Worm (Caenorhabditis elegans): ENCODE data around the gene F54E7.9.

Gene F54E7.9

DNA sequence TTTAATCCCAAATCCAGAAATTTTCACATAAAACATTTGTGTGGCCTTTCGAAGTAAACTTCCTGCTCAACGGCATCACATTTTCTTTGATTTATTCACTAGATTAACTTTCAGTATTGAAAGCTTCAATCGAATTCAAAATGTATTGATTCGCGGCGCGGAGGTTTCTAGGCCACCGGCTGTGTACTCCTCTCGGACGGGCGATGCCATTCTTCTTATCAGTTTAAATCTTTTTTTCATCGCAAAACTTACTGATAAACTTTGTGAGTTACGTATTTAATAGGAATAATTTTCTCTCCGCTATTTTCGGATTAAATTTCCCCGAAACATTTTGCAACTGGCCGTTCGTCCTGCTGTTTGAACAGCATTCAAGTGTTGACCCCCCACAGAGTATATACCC lies 44.2 kb upstream of the F54E7.9 start (continued):
- TF ChIP-seq nhr-11 (tag; optimal IDR thresholded peaks at IDR 0.05) (no peak), T23F11.4 (GFP tag; optimal IDR thresholded peaks at IDR 0.05) (no peak), pha-4 (tag; optimal IDR thresholded peaks at IDR 0.05) (no peak), hlh-13 (GFP tag; optimal IDR thresholded peaks at IDR 0.05) (no peak), Y22D7AL.16 (tag; optimal IDR thresholded peaks at IDR 0.05) (no peak), ceh-18 (tag; optimal IDR thresholded peaks at IDR 0.05) (no peak), ceh-9 (tag; optimal IDR thresholded peaks at IDR 0.05) (no peak), madf-2 (tag; optimal IDR thresholded peaks at IDR 0.05) (no peak), C08G9.2 (tag; optimal IDR thresholded peaks at IDR 0.05) (peak; percentile 85), K09A11.1 (tag; optimal IDR thresholded peaks at IDR 0.05; ENCODE audit: insufficient read depth) (no peak), ahr-1 (tag; optimal IDR thresholded peaks at IDR 0.05) (no peak), pax-1 (tag; optimal IDR thresholded peaks at IDR 0.05) (no peak), ceh-6 (GFP tag; optimal IDR thresholded peaks at IDR 0.05) (no peak), ceh-14 (tag; optimal IDR thresholded peaks at IDR 0.05) (peak; percentile 23), eyg-1 (tag; optimal IDR thresholded peaks at IDR 0.05) (no peak), sox-2 (GFP tag; IDR thresholded peaks at IDR 0.05) (no peak), ceh-19 (GFP tag; optimal IDR thresholded peaks at IDR 0.05) (no peak), ref-2 (tag; optimal IDR thresholded peaks at IDR 0.05) (peak; percentile 72), ceh-2 (tag; optimal IDR thresholded peaks at IDR 0.05) (no peak), pros-1 (tag; optimal IDR thresholded peaks at IDR 0.05) (no peak), pqm-1 (tag; optimal IDR thresholded peaks at IDR 0.05) (peak; percentile 61), unc-42 (tag; optimal IDR thresholded peaks at IDR 0.05) (peak; percentile 10), K02D7.2 (tag; optimal IDR thresholded peaks at IDR 0.05) (no peak), npax-4 (tag; optimal IDR thresholded peaks at IDR 0.05) (no peak), sox-4 (tag; optimal IDR thresholded peaks at IDR 0.05) (no peak), tbx-2 (tag; optimal IDR thresholded peaks at IDR 0.05) (peak; percentile 8), hlh-15 (tag; optimal IDR thresholded peaks at IDR 0.05) (no peak), che-1 (tag; optimal IDR thresholded peaks at IDR 0.05) (no peak), F13H6.1 (tag; optimal IDR thresholded peaks at IDR 0.05) (no peak), pag-3 (tag; optimal IDR thresholded peaks at IDR 0.05; ENCODE audit: borderline replicate concordance) (no peak), ceh-31 (tag; optimal IDR thresholded peaks at IDR 0.05) (peak; percentile 60), fax-1 (tag; optimal IDR thresholded peaks at IDR 0.05) (no peak), dve-1 (tag; optimal IDR thresholded peaks at IDR 0.05) (no peak), hlh-6 (tag; optimal IDR thresholded peaks at IDR 0.05) (no peak)

DNA sequence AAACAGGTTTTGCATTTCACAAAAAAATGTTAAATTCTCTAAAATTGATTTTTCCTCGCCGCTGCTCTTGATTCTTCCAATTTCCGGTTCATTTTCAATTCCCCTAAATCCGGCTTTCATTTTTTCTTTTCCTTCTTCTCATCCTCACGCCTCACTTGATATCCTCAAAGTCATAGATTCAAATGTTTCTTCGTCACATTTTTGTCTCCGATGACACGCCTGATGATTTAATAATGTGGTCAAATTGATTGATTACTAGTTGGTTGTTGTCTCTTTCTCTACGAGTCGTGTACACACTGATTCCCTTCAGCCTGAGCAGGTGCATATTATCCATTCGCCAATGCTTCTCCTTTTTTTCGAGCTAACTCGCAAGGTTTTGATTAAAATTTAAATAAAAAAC lies 43.8 kb upstream of the F54E7.9 start:
- peak; percentile 72 for TF ChIP-seq unc-55 (GFP tag; optimal IDR thresholded peaks at IDR 0.05)
- no peak for TF ChIP-seq hlh-13 (GFP tag; optimal IDR thresholded peaks at IDR 0.05)
- no peak for TF ChIP-seq lim-6 (tag; optimal IDR thresholded peaks at IDR 0.05)
- no peak for TF ChIP-seq Y22D7AL.16 (tag; optimal IDR thresholded peaks at IDR 0.05)
- TF ChIP-seq pha-2 (tag; optimal IDR thresholded peaks at IDR 0.05), result no peak
- TF ChIP-seq nfya-1 (tag; optimal IDR thresholded peaks at IDR 0.05), result peak; percentile 3
- TF ChIP-seq syd-9 (tag; optimal IDR thresholded peaks at IDR 0.05), result no peak
- no peak for TF ChIP-seq sdc-2 (tag; optimal IDR thresholded peaks at IDR 0.05)
- no peak for TF ChIP-seq tbx-2 (tag; optimal IDR thresholded peaks at IDR 0.05)
- TF ChIP-seq fax-1 (tag; optimal IDR thresholded peaks at IDR 0.05), result no peak
- TF ChIP-seq sox-4 (tag; optimal IDR thresholded peaks at IDR 0.05), result no peak
- no peak for TF ChIP-seq ceh-18 (tag; optimal IDR thresholded peaks at IDR 0.05)
- TF ChIP-seq ceh-45 (GFP tag; IDR thresholded peaks at IDR 0.05), result no peak
- TF ChIP-seq gmeb-2 (tag; optimal IDR thresholded peaks at IDR 0.05), result no peak

Data from whole organism, late embryonic.